Worm (Caenorhabditis elegans) whole organism, midembryonic: ENCODE results near the gene ZK105.1.

Experiments used
- cog-1 ChIP-seq: sonication (generic microtip); optimal IDR thresholded peaks from 2 replicates; lab custom pipeline; 2016; ENCODE audit warnings: missing genetic modification characterization, missing compliant biosample characterization
- flt-1 ChIP-seq: fragments of 200-800 bp; sonication (Bioruptor generic); IDR thresholded peaks from 2 replicates; pipeline ENCODE4 v1.3.6; 2022; ENCODE audit warnings: missing genetic modification characterization, missing compliant biosample characterization
- med-1 ChIP-seq: sonication (generic microtip); optimal IDR thresholded peaks from 2 replicates; lab custom pipeline; 2017; ENCODE audit warnings: missing genetic modification characterization, mild to moderate bottlenecking, missing compliant biosample characterization, antibody characterized with exemption, missing genetic modification reagents; ENCODE audit not compliant: insufficient read depth
- ref-1 ChIP-seq: fragments of 200-800 bp; sonication (Bioruptor generic); conservative IDR thresholded peaks from 2 replicates; pipeline ENCODE4 v1.3.6; 2022; ENCODE audit warnings: missing genetic modification reagents, missing genetic modification characterization, missing compliant biosample characterization
- ztf-23 ChIP-seq: fragments of 200-800 bp; sonication (Bioruptor generic); IDR thresholded peaks from 2 replicates; pipeline ENCODE4 v1.3.6; 2022; ENCODE audit warnings: missing genetic modification reagents, missing genetic modification characterization, missing compliant biosample characterization
- ztf-29 ChIP-seq: fragments of 200-800 bp; sonication (Bioruptor generic); IDR thresholded peaks from 2 replicates; pipeline ENCODE4 v1.3.6; 2022; ENCODE audit warnings: missing genetic modification reagents, missing genetic modification characterization, missing compliant biosample characterization

DNA sequence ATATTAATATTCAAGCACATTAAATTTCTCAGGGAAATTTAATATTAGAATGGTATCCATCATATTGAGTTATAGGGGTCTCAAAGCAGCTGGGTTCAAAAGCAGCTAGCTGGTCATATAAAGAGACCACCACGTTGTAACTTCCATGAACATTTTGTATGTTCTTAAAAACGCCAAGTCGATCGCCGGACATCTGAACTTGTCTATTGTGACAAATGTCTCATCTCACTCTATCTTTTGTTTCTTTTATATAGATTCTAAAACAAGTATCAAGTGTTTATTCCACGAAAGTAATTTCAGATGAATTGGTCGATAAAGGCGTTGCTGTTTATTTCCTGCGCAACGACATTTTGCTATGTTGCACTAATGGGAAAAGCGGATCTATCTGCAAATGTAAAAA, 16.9 kb upstream of the ZK105.1 start, which contains the start of gene ZK105.3:
- no peak for TF ChIP-seq ztf-23 (GFP tag; lab: Robert Waterston, UW)
- TF ChIP-seq cog-1 (tag; lab: Kevin White, UChicago): no peak
- no peak for TF ChIP-seq ref-1 (GFP tag; lab: Robert Waterston, UW)
- no peak for TF ChIP-seq ztf-29 (GFP tag; lab: Robert Waterston, UW)
- TF ChIP-seq med-1 (GFP tag; lab: Kevin White, UChicago): no peak
- TF ChIP-seq flt-1: no peak
